Worm (Caenorhabditis elegans) whole organism, young adult: Measurements from ENCODE around the gene AC3.12.

Source experiments
- ceh-91 ChIP-seq: fragments of 200-800 bp; sonication (Bioruptor generic); IDR thresholded peaks from 2 replicates; pipeline ENCODE4 v1.3.6; 2022; ENCODE audit warnings: missing genetic modification reagents, missing genetic modification characterization, missing compliant biosample characterization
- lin-40 ChIP-seq: sonication (generic microtip); optimal IDR thresholded peaks from 2 replicates; lab custom pipeline; 2016; ENCODE audit warnings: missing genetic modification characterization, mild to moderate bottlenecking, missing compliant biosample characterization, missing genotype, missing genetic modification reagents
- mcd-1 ChIP-seq: fragments of 200-800 bp; sonication (Bioruptor generic); IDR thresholded peaks from 2 replicates; pipeline ENCODE4 v1.3.6; 2022; ENCODE audit warnings: missing genetic modification reagents, missing genetic modification characterization, missing compliant biosample characterization

- TF ChIP-seq lin-40 (tag; lab: Kevin White, UChicago) (no peak), mcd-1 (GFP tag; lab: Robert Waterston, UW) (no peak), ceh-91 (GFP tag; lab: Robert Waterston, UW) (no peak)
Measured at ce11 chrV:10399290-10399689, 20.1 kb upstream of the AC3.12 start.
